Worm (Caenorhabditis elegans): ENCODE results near the gene E02A10.3.

DNA sequence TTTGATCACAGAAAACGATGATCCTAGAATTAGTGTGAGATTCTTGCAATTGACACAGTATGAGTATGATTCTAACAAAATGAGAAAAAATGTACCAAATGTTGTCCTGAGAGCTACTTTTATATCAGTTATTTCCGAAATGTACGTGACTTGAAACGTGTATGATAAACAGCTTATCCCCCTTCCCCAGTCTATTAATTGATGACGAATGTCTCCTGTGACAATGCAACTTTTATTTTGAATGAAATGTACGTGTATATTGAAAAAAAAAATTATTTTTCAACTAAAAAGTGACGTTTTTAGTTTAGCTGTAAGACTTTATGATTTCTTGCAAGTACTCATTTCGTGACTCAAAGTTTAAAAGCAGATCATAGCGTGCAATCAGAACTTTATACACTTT is 9.1 kb upstream of the E02A10.3 start:
- no peak for TF ChIP-seq aly-2 (tag; optimal IDR thresholded peaks at IDR 0.05)
- TF ChIP-seq egl-27 (tag; optimal IDR thresholded peaks at IDR 0.05), result no peak
- no peak for TF ChIP-seq nhr-77 (tag; optimal IDR thresholded peaks at IDR 0.05)
- no peak for TF ChIP-seq alr-1 (tag; optimal IDR thresholded peaks at IDR 0.05; ENCODE audit: borderline replicate concordance)
- no peak for TF ChIP-seq pqm-1 (tag; optimal IDR thresholded peaks at IDR 0.05)
- TF ChIP-seq elt-2 (tag; optimal IDR thresholded peaks at IDR 0.05), result no peak
- TF ChIP-seq mdl-1 (tag; optimal IDR thresholded peaks at IDR 0.05), result no peak
- TF ChIP-seq lin-39 (tag; optimal IDR thresholded peaks at IDR 0.05), result no peak
- no peak for TF ChIP-seq aha-1 (tag; optimal IDR thresholded peaks at IDR 0.05)
- no peak for TF ChIP-seq zag-1 (tag; optimal IDR thresholded peaks at IDR 0.05)
- TF ChIP-seq snpc-4 (tag; optimal IDR thresholded peaks at IDR 0.05), result no peak
